Worm (Caenorhabditis elegans) whole organism, L3 larva: ENCODE measurements around the gene F55C5.17.

ENCODE experiments used
- R02D3.7 ChIP-seq: fragments of 150-350 bp; optimal IDR thresholded peaks from 2 replicates; lab custom pipeline; 2014; ENCODE audit warnings: missing biosample characterization, missing genetic modification characterization
- ZK546.5 ChIP-seq: sonication (generic microtip); optimal IDR thresholded peaks from 2 replicates; lab custom pipeline; 2017; ENCODE audit warnings: missing biosample characterization, missing genetic modification characterization
- aly-2 ChIP-seq: fragments of 150-350 bp; optimal IDR thresholded peaks from 2 replicates; lab custom pipeline; 2014; ENCODE audit warnings: missing biosample characterization, missing genetic modification characterization
- ama-1 ChIP-seq: fragments of 150-350 bp; optimal IDR thresholded peaks from 2 replicates; lab custom pipeline; 2018
- ceh-16 ChIP-seq: sonication (generic microtip); optimal IDR thresholded peaks from 2 replicates; lab custom pipeline; 2017; ENCODE audit warnings: missing biosample characterization, missing genetic modification characterization
- ceh-28 ChIP-seq: fragments of 150-350 bp; optimal IDR thresholded peaks from 2 replicates; lab custom pipeline; 2014; ENCODE audit warnings: missing biosample characterization, missing genetic modification reagents, missing genetic modification characterization
- ceh-82 ChIP-seq: fragments of 150-350 bp; optimal IDR thresholded peaks from 2 replicates; lab custom pipeline; 2014; ENCODE audit warnings: missing biosample characterization, missing genetic modification characterization
- ceh-9 ChIP-seq: sonication (generic microtip); optimal IDR thresholded peaks from 2 replicates; lab custom pipeline; 2018; ENCODE audit warnings: missing biosample characterization, missing genetic modification characterization
- daf-12 ChIP-seq: fragments of 150-350 bp; optimal IDR thresholded peaks from 2 replicates; lab custom pipeline; 2014; ENCODE audit warnings: missing biosample characterization, missing genetic modification reagents, missing genetic modification characterization
- egl-27 ChIP-seq: sonication (generic microtip); optimal IDR thresholded peaks from 4 replicates; lab custom pipeline; 2017; ENCODE audit warnings: missing biosample characterization, missing genetic modification reagents, missing genetic modification characterization
- egl-5 ChIP-seq: fragments of 150-350 bp; optimal IDR thresholded peaks from 2 replicates; lab custom pipeline; 2017; ENCODE audit warnings: missing biosample characterization, missing genetic modification reagents, missing genetic modification characterization, inconsistent platforms
- elt-1 ChIP-seq: fragments of 150-350 bp; optimal IDR thresholded peaks from 2 replicates; lab custom pipeline; 2014; ENCODE audit warnings: missing biosample characterization, missing genetic modification characterization
- elt-2 ChIP-seq: sonication (generic microtip); optimal IDR thresholded peaks from 2 replicates; lab custom pipeline; 2016; ENCODE audit warnings: missing genetic modification reagents, mild to moderate bottlenecking, missing genetic modification characterization, missing compliant biosample characterization
- elt-3 ChIP-seq, 3 experiments: fragments of 150-350 bp in 1 of 3; sonication (generic microtip) in 2 of 3; optimal IDR thresholded peaks; 2 replicates in 2 of 3; 4 replicates in 1 of 3; lab custom pipeline; 2014 to 2017; ENCODE audit warnings: missing biosample characterization in 3 of 3, missing genetic modification characterization in 3 of 3
- eor-1 ChIP-seq, 2 experiments: fragments of 150-350 bp; optimal IDR thresholded peaks; 2 replicates each; lab custom pipeline; 2014 to 2018; ENCODE audit warnings: missing biosample characterization in 2 of 2, missing genetic modification characterization in 2 of 2
- fkh-10 ChIP-seq: sonication (generic microtip); optimal IDR thresholded peaks from 2 replicates; lab custom pipeline; 2017; ENCODE audit warnings: missing biosample characterization, missing genetic modification reagents, missing genetic modification characterization
- fkh-2 ChIP-seq: fragments of 150-350 bp; optimal IDR thresholded peaks from 2 replicates; lab custom pipeline; 2014; ENCODE audit warnings: missing biosample characterization, missing genetic modification reagents, missing genetic modification characterization
- fos-1 ChIP-seq: fragments of 150-350 bp; optimal IDR thresholded peaks from 2 replicates; lab custom pipeline; 2014; ENCODE audit warnings: missing biosample characterization, missing genetic modification characterization
- hmg-11 ChIP-seq: sonication (generic microtip); optimal IDR thresholded peaks from 2 replicates; lab custom pipeline; 2016; ENCODE audit warnings: missing genetic modification characterization, missing compliant biosample characterization
- jun-1 ChIP-seq: fragments of 150-350 bp; optimal IDR thresholded peaks from 2 replicates; lab custom pipeline; 2014; ENCODE audit warnings: missing biosample characterization, missing genetic modification reagents, missing genetic modification characterization
- lin-15B ChIP-seq: fragments of 150-350 bp; optimal IDR thresholded peaks from 2 replicates; lab custom pipeline; 2014; ENCODE audit warnings: missing biosample characterization, missing genetic modification characterization
- lin-39 ChIP-seq: fragments of 150-350 bp; optimal IDR thresholded peaks from 2 replicates; lab custom pipeline; 2018; ENCODE audit warnings: missing biosample characterization, missing genetic modification reagents, missing genetic modification characterization
- lsy-12 ChIP-seq: sonication (generic microtip); optimal IDR thresholded peaks from 2 replicates; lab custom pipeline; 2016; ENCODE audit warnings: mild to moderate bottlenecking, missing genetic modification characterization, missing compliant biosample characterization
- mdl-1 ChIP-seq: fragments of 150-350 bp; optimal IDR thresholded peaks from 2 replicates; lab custom pipeline; 2014; ENCODE audit warnings: missing biosample characterization, missing genetic modification characterization
- mml-1 ChIP-seq: fragments of 150-350 bp; sonication (generic microtip); optimal IDR thresholded peaks from 3 replicates; lab custom pipeline; 2014; ENCODE audit warnings: missing biosample characterization, missing genetic modification characterization
- nfya-1 ChIP-seq: sonication (generic microtip); optimal IDR thresholded peaks from 2 replicates; lab custom pipeline; 2017; ENCODE audit warnings: missing genetic modification characterization, mild to moderate bottlenecking, missing compliant biosample characterization, antibody characterized with exemption, moderate library complexity; ENCODE audit not compliant: insufficient read depth
- nhr-11 ChIP-seq: fragments of 150-350 bp; optimal IDR thresholded peaks from 2 replicates; lab custom pipeline; 2014; ENCODE audit warnings: missing biosample characterization, missing genetic modification characterization
- nhr-12 ChIP-seq: fragments of 150-350 bp; optimal IDR thresholded peaks from 2 replicates; lab custom pipeline; 2014; ENCODE audit warnings: missing biosample characterization, missing genetic modification characterization
- nhr-23 ChIP-seq: fragments of 150-350 bp; optimal IDR thresholded peaks from 2 replicates; lab custom pipeline; 2014; ENCODE audit warnings: missing biosample characterization, missing genetic modification reagents, missing genetic modification characterization
- nhr-237 ChIP-seq: fragments of 150-350 bp; optimal IDR thresholded peaks from 2 replicates; lab custom pipeline; 2014; ENCODE audit warnings: missing biosample characterization, missing genetic modification characterization
- nhr-25 ChIP-seq: sonication (generic microtip); optimal IDR thresholded peaks from 2 replicates; lab custom pipeline; 2017; ENCODE audit warnings: missing biosample characterization, missing genetic modification characterization
- nhr-28 ChIP-seq: fragments of 150-350 bp; optimal IDR thresholded peaks from 2 replicates; lab custom pipeline; 2014; ENCODE audit warnings: missing biosample characterization, missing genetic modification characterization
- nhr-43 ChIP-seq: sonication (generic microtip); optimal IDR thresholded peaks from 2 replicates; lab custom pipeline; 2016; ENCODE audit warnings: mild to moderate bottlenecking, missing genetic modification characterization, missing compliant biosample characterization; ENCODE audit not compliant: poor library complexity, severe bottlenecking
- nhr-67 ChIP-seq: fragments of 150-350 bp; optimal IDR thresholded peaks from 2 replicates; lab custom pipeline; 2014; ENCODE audit warnings: missing biosample characterization, missing genetic modification characterization
- nhr-76 ChIP-seq: fragments of 150-350 bp; sonication (generic microtip); optimal IDR thresholded peaks from 5 replicates; lab custom pipeline; 2014; ENCODE audit warnings: missing biosample characterization, missing genetic modification characterization
- nhr-77 ChIP-seq: fragments of 150-350 bp; optimal IDR thresholded peaks from 2 replicates; lab custom pipeline; 2014; ENCODE audit warnings: missing biosample characterization, missing genetic modification characterization
- pha-4 ChIP-seq: fragments of 150-350 bp; optimal IDR thresholded peaks from 2 replicates; lab custom pipeline; 2014; ENCODE audit warnings: missing biosample characterization, missing genetic modification reagents, missing genetic modification characterization
- pqm-1 ChIP-seq: fragments of 150-350 bp; optimal IDR thresholded peaks from 2 replicates; lab custom pipeline; 2017; ENCODE audit warnings: missing biosample characterization, missing genetic modification characterization, inconsistent platforms
- sea-2 ChIP-seq: fragments of 150-350 bp; sonication (generic microtip); optimal IDR thresholded peaks from 4 replicates; lab custom pipeline; 2014; ENCODE audit warnings: missing biosample characterization, missing genetic modification reagents, missing genetic modification characterization
- skn-1 ChIP-seq: fragments of 150-350 bp; optimal IDR thresholded peaks from 2 replicates; lab custom pipeline; 2014; ENCODE audit warnings: missing biosample characterization, missing genetic modification characterization
- snpc-4 ChIP-seq: fragments of 150-350 bp; optimal IDR thresholded peaks from 2 replicates; lab custom pipeline; 2014; ENCODE audit warnings: missing biosample characterization, missing genetic modification characterization
- tbx-2 ChIP-seq: sonication (generic microtip); optimal IDR thresholded peaks from 2 replicates; lab custom pipeline; 2016; ENCODE audit warnings: mild to moderate bottlenecking, missing genetic modification characterization, missing compliant biosample characterization
- unc-39 ChIP-seq: sonication (generic microtip); optimal IDR thresholded peaks from 4 replicates; lab custom pipeline; 2017; ENCODE audit warnings: missing biosample characterization, missing genetic modification characterization
- unc-62 ChIP-seq: fragments of 150-350 bp; sonication (generic microtip); optimal IDR thresholded peaks from 4 replicates; lab custom pipeline; 2014; ENCODE audit warnings: missing biosample characterization, missing genetic modification reagents, missing genetic modification characterization
- zag-1 ChIP-seq: fragments of 150-350 bp; optimal IDR thresholded peaks from 2 replicates; lab custom pipeline; 2014; ENCODE audit warnings: missing biosample characterization, missing genetic modification characterization
- ztf-11 ChIP-seq: fragments of 150-350 bp; optimal IDR thresholded peaks from 2 replicates; lab custom pipeline; 2014; ENCODE audit warnings: missing biosample characterization, missing genetic modification characterization
- ztf-4 ChIP-seq: fragments of 150-350 bp; optimal IDR thresholded peaks from 2 replicates; lab custom pipeline; 2014; ENCODE audit warnings: missing biosample characterization, missing genetic modification characterization

The F55C5.17 gene

ce11 chrV:12343419-12343969 is 41.2 kb downstream of the F55C5.17 start, which contains the start of gene tomm-20:
Gene tomm-20, minus strand, starts transcription at chrV:12343469.
- TF ChIP-seq nhr-25 (tag; lab: Kevin White, UChicago) (peak; percentile 87), ama-1 (lab: Kevin White, UChicago) (peak; percentile 67), elt-3 (tag; optimal IDR thresholded peaks at IDR 0.05; lab: Kevin White, UChicago) (no peak), mdl-1 (tag; lab: Kevin White, UChicago) (no peak), lin-39 (tag; lab: Kevin White, UChicago) (peak; percentile 66), zag-1 (no peak), snpc-4 (tag; lab: Kevin White, UChicago) (peak; percentile 86), ceh-9 (tag; lab: Kevin White, UChicago) (no peak), egl-27 (tag; lab: Kevin White, UChicago) (peak; percentile 36), nhr-77 (tag; lab: Kevin White, UChicago) (peak; percentile 70), pha-4 (tag; lab: Kevin White, UChicago) (peak; percentile 95), egl-5 (tag; lab: Kevin White, UChicago) (peak; percentile 83), nhr-28 (peak; percentile 58), ztf-11 (tag; lab: Kevin White, UChicago) (no peak), fkh-10 (peak; percentile 66), daf-12 (tag; lab: Kevin White, UChicago) (no peak), elt-1 (tag; lab: Kevin White, UChicago) (peak; percentile 29), ceh-16 (tag; lab: Kevin White, UChicago) (no peak), nhr-12 (no peak), nhr-67 (tag; lab: Kevin White, UChicago) (no peak), ztf-4 (tag; lab: Kevin White, UChicago) (peak; percentile 49), pqm-1 (tag; lab: Kevin White, UChicago) (peak; percentile 70), unc-62 (GFP tag; lab: Kevin White, UChicago) (no peak), R02D3.7 (tag; lab: Kevin White, UChicago) (peak; percentile 87), fkh-2 (no peak), mml-1 (tag; lab: Kevin White, UChicago) (no peak), unc-39 (peak; percentile 19), elt-2 (tag; lab: Kevin White, UChicago) (peak; percentile 69), lsy-12 (peak; percentile 91), nhr-23 (tag; lab: Kevin White, UChicago) (peak; percentile 97), nhr-11 (peak; percentile 53), tbx-2 (tag; lab: Kevin White, UChicago) (peak; percentile 90), ZK546.5 (tag; lab: Kevin White, UChicago) (peak; percentile 32), skn-1 (peak; percentile 60), lin-15B (peak; percentile 88), nhr-43 (peak; percentile 95), sea-2 (GFP tag; lab: Kevin White, UChicago) (no peak), aly-2 (peak; percentile 57), eor-1 (tag; optimal IDR thresholded peaks at IDR 0.05; lab: Kevin White, UChicago) (no peak), jun-1 (tag; lab: Kevin White, UChicago) (peak; percentile 73), hmg-11 (tag; lab: Kevin White, UChicago) (peak; percentile 70), fos-1 (no peak), ceh-28 (tag; lab: Kevin White, UChicago) (peak; percentile 69), ceh-82 (peak; percentile 64), nfya-1 (tag; lab: Kevin White, UChicago) (peak; percentile 91), nhr-76 (tag; lab: Kevin White, UChicago) (no peak), nhr-237 (tag; lab: Kevin White, UChicago) (no peak)
